Fruit fly (Drosophila melanogaster): ENCODE measurements around the gene Alg14.
A peak's percentile ranks its signal among the peaks of the same experiment; 100 is the strongest.

Alg14 gene

DNA sequence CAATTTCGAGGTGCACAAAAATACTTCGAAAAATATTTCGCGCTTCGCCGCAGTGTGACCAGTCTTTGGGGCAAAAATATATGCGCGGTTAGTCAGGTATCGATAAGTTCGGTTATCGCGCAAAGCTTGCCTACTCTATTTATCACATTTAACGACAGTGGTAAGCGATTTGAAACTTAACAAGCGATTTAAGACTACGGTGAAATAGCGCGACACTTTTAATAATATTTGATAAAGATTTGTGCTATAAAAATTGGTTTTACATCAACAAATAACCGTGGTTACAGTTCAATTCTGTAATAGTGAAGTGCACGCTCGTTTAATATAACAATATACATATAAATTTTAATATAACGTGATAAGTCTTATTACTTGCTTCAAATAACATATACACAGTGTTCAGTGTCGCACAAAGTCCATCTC, 3.4 kb downstream of the Alg14 start, which contains the start of gene mh (continued):
- TF ChIP-seq chm (GFP tag; IDR thresholded peaks at IDR 0.05), result no peak
- no peak for TF ChIP-seq Dad (GFP tag; optimal IDR thresholded peaks at IDR 0.05)
- no peak for TF ChIP-seq Hmx (GFP tag; optimal IDR thresholded peaks at IDR 0.05)
- no peak for TF ChIP-seq Oaz (GFP tag; IDR thresholded peaks at IDR 0.05)
- TF ChIP-seq CG7786 (GFP tag; optimal IDR thresholded peaks at IDR 0.05), result no peak
- no peak for TF ChIP-seq sens (GFP tag)
- TF ChIP-seq CG18599 (GFP tag; optimal IDR thresholded peaks at IDR 0.05), result no peak
- TF ChIP-seq zen2 (GFP tag; IDR thresholded peaks at IDR 0.05; ENCODE audit: partially characterized antibody), result no peak
- no peak for TF ChIP-seq gro (GFP tag; optimal IDR thresholded peaks at IDR 0.05)
- TF ChIP-seq Bteb2 (GFP tag; optimal IDR thresholded peaks at IDR 0.05), result no peak
- TF ChIP-seq CG10654 (GFP tag; optimal IDR thresholded peaks at IDR 0.05), result no peak
- no peak for TF ChIP-seq ssp (GFP tag; IDR thresholded peaks at IDR 0.05)
- no peak for TF ChIP-seq CG9876 (GFP tag; optimal IDR thresholded peaks at IDR 0.05)
- no peak for TF ChIP-seq da (GFP tag; optimal IDR thresholded peaks at IDR 0.05)
- no peak for TF ChIP-seq CG6175 (GFP tag; IDR thresholded peaks at IDR 0.05)
- no peak for TF ChIP-seq CG10267 (tag; optimal IDR thresholded peaks at IDR 0.05)
- TF ChIP-seq CG43689 (GFP tag; IDR thresholded peaks at IDR 0.05), result no peak
- no peak for TF ChIP-seq lbe (GFP tag; optimal IDR thresholded peaks at IDR 0.05)
- TF ChIP-seq h (optimal IDR thresholded peaks at IDR 0.05), result no peak
- TF ChIP-seq bbx (GFP tag; IDR thresholded peaks at IDR 0.05; ENCODE audit: partially characterized antibody), result peak; percentile 80
- TF ChIP-seq MTF-1 (GFP tag; optimal IDR thresholded peaks at IDR 0.05; ENCODE audit: borderline replicate concordance), result no peak
- TF ChIP-seq nerfin-1 (tag; optimal IDR thresholded peaks at IDR 0.05), result peak; percentile 42
- no peak for TF ChIP-seq Side (GFP tag; optimal IDR thresholded peaks at IDR 0.05)
- no peak for TF ChIP-seq Dfd (GFP tag; optimal IDR thresholded peaks at IDR 0.05)
- no peak for TF ChIP-seq odd (GFP tag; optimal IDR thresholded peaks at IDR 0.05)
- TF ChIP-seq CG18011 (GFP tag; optimal IDR thresholded peaks at IDR 0.05), result peak; percentile 8
- no peak for TF ChIP-seq tx (GFP tag; optimal IDR thresholded peaks at IDR 0.05)
- no peak for TF ChIP-seq CG12299 (tag; optimal IDR thresholded peaks at IDR 0.05)
- TF ChIP-seq pros (GFP tag; optimal IDR thresholded peaks at IDR 0.05), result no peak
- TF ChIP-seq CG13624 (GFP tag; optimal IDR thresholded peaks at IDR 0.05), result no peak
- peak; percentile 37; the same call in 1 of the 2 replicates for TF ChIP-seq Rfx (GFP tag; IDR thresholded peaks at IDR 0.05)
- no peak for TF ChIP-seq disco-r (GFP tag; optimal IDR thresholded peaks at IDR 0.05)
- peak; percentile 34 for TF ChIP-seq Max (GFP tag; optimal IDR thresholded peaks at IDR 0.05)
- TF ChIP-seq CG11723 (GFP tag; optimal IDR thresholded peaks at IDR 0.05), result no peak
- peak; percentile 32 for TF ChIP-seq CG9817 (tag; optimal IDR thresholded peaks at IDR 0.05)
- no peak for TF ChIP-seq Mad (GFP tag; optimal IDR thresholded peaks at IDR 0.05)
- TF ChIP-seq CG8281 (tag; optimal IDR thresholded peaks at IDR 0.05), result no peak
- peak; percentile 30 for TF ChIP-seq Hsf (GFP tag; optimal IDR thresholded peaks at IDR 0.05)
- no peak for TF ChIP-seq Ets65A (GFP tag)
- TF ChIP-seq NFAT (GFP tag; IDR thresholded peaks at IDR 0.05), result no peak
- TF ChIP-seq CG11093 (GFP tag; IDR thresholded peaks at IDR 0.05), result no peak
- no peak for TF ChIP-seq sim (GFP tag; IDR thresholded peaks at IDR 0.05)
- TF ChIP-seq CG12236 (GFP tag; optimal IDR thresholded peaks at IDR 0.05), result no peak
- no peak for TF ChIP-seq CG14050 (GFP tag; IDR thresholded peaks at IDR 0.05)
- no peak for TF ChIP-seq wek (GFP tag; optimal IDR thresholded peaks at IDR 0.05)
- TF ChIP-seq CG12659 (GFP tag; optimal IDR thresholded peaks at IDR 0.05), result peak; percentile 50
- no peak for TF ChIP-seq ara (GFP tag; IDR thresholded peaks at IDR 0.05)
- TF ChIP-seq YL-1 (GFP tag; optimal IDR thresholded peaks at IDR 0.05), result peak; percentile 4
- TF ChIP-seq Doc2 (GFP tag; IDR thresholded peaks at IDR 0.05), result no peak
- TF ChIP-seq mam (GFP tag; optimal IDR thresholded peaks at IDR 0.05), result peak; percentile 10
- peak; percentile 57; the same call in 2 of the 4 replicates for TF ChIP-seq Dll (GFP tag; IDR thresholded peaks at IDR 0.05; ENCODE audit: partially characterized antibody)
- TF ChIP-seq CG7357 (GFP tag; IDR thresholded peaks at IDR 0.05), result no peak
- TF ChIP-seq gsb (GFP tag; IDR thresholded peaks at IDR 0.05), result no peak
